Fruit fly (Drosophila melanogaster) whole organism, embryonic: ENCODE measurements around the gene CG17652.

Source experiments
- CG10431 ChIP-seq: fragments of 200-800 bp; sonication (Bioruptor generic); optimal IDR thresholded peaks from 3 replicates; lab custom pipeline; 2018; ENCODE audit warnings: missing biosample characterization, mild to moderate bottlenecking, missing genetic modification characterization
- CG10543 ChIP-seq: fragments of 200-800 bp; sonication (Bioruptor generic); optimal IDR thresholded peaks from 3 replicates; lab custom pipeline; 2017; ENCODE audit warnings: missing biosample characterization, mild to moderate bottlenecking, missing genetic modification characterization, moderate library complexity
- CG11560 ChIP-seq: fragments of 200-800 bp; sonication (Bioruptor generic); IDR thresholded peaks from 3 replicates; pipeline ENCODE4 v1.3.6; 2022; ENCODE audit warnings: missing biosample characterization, missing genetic modification characterization
- CG14667 ChIP-seq: fragments of 200-800 bp; sonication (Bioruptor generic); IDR thresholded peaks from 2 replicates; pipeline ENCODE4 v1.3.6; 2022; ENCODE audit warnings: missing biosample characterization, missing genetic modification characterization
- CG1647 ChIP-seq: fragments of 200-800 bp; sonication (Bioruptor generic); optimal IDR thresholded peaks from 3 replicates; lab custom pipeline; 2016; ENCODE audit warnings: missing biosample characterization, missing genetic modification characterization
- CG16779 ChIP-seq: fragments of 200-800 bp; sonication (Bioruptor generic); IDR thresholded peaks from 2 replicates; pipeline ENCODE4 v1.3.6; 2022; ENCODE audit warnings: missing biosample characterization, missing genetic modification characterization
- CG17328 ChIP-seq: fragments of 200-800 bp; sonication (Bioruptor generic); IDR thresholded peaks from 2 replicates; pipeline ENCODE4 v1.3.6; 2022; ENCODE audit warnings: missing biosample characterization, missing genetic modification characterization
- CG17361 ChIP-seq: fragments of 200-800 bp; sonication (Bioruptor generic); IDR thresholded peaks from 3 replicates; pipeline ENCODE4 v1.3.6; 2022; ENCODE audit warnings: missing biosample characterization, missing genetic modification characterization
- CG18011 ChIP-seq: fragments of 200-800 bp; sonication (Bioruptor generic); optimal IDR thresholded peaks from 2 replicates; lab custom pipeline; 2017; ENCODE audit warnings: missing biosample characterization, missing genetic modification characterization, mild to moderate bottlenecking, moderate library complexity, missing genotype
- CG18764 ChIP-seq: fragments of 200-800 bp; sonication (Bioruptor generic); optimal IDR thresholded peaks from 3 replicates; lab custom pipeline; 2016; ENCODE audit warnings: missing biosample characterization, missing genetic modification characterization
- CG30403 ChIP-seq: fragments of 200-800 bp; sonication (Bioruptor generic); optimal IDR thresholded peaks from 3 replicates; lab custom pipeline; 2016; ENCODE audit warnings: missing biosample characterization, missing genetic modification characterization
- CG31224 ChIP-seq: fragments of 200-800 bp; sonication (Bioruptor generic); IDR thresholded peaks from 2 replicates; pipeline ENCODE4 v1.3.6; 2022; ENCODE audit warnings: missing biosample characterization, missing genetic modification characterization
- CG31365 ChIP-seq: fragments of 200-800 bp; sonication (Bioruptor generic); optimal IDR thresholded peaks from 2 replicates; lab custom pipeline; 2018; ENCODE audit warnings: missing biosample characterization, mild to moderate bottlenecking, missing genetic modification characterization
- CG32532 ChIP-seq: fragments of 200-800 bp; sonication (Bioruptor generic); IDR thresholded peaks from 2 replicates; pipeline ENCODE4 v1.3.6; 2022; ENCODE audit warnings: missing biosample characterization, missing genetic modification characterization
- CG33213 ChIP-seq: fragments of 200-800 bp; sonication (Bioruptor generic); optimal IDR thresholded peaks from 3 replicates; lab custom pipeline; 2016; ENCODE audit warnings: missing biosample characterization, missing genetic modification characterization
- CG6175 ChIP-seq: fragments of 200-800 bp; sonication (Bioruptor generic); IDR thresholded peaks from 3 replicates; pipeline ENCODE4 v1.3.6; 2022; ENCODE audit warnings: missing biosample characterization, missing genetic modification characterization
- CG7271 ChIP-seq: fragments of 200-800 bp; sonication (Bioruptor generic); optimal IDR thresholded peaks from 2 replicates; lab custom pipeline; 2018; ENCODE audit warnings: missing biosample characterization, mild to moderate bottlenecking, missing genetic modification characterization, moderate library complexity
- CG7745 ChIP-seq: fragments of 200-800 bp; sonication (Bioruptor generic); optimal IDR thresholded peaks from 2 replicates; lab custom pipeline; 2018; ENCODE audit warnings: missing biosample characterization, mild to moderate bottlenecking, missing genetic modification characterization, moderate library complexity
- CG8290 ChIP-seq, 3 experiments: fragments of 200-800 bp; sonication (Bioruptor generic); optimal IDR thresholded peaks; 2 replicates each; lab custom pipeline; 2016 to 2019; ENCODE audit warnings: missing biosample characterization in 3 of 3, missing genetic modification characterization in 3 of 3, mild to moderate bottlenecking in 2 of 3, moderate library complexity in 1 of 3
- CG8924 ChIP-seq: fragments of 200-800 bp; optimal IDR thresholded peaks from 3 replicates; lab custom pipeline; 2019; ENCODE audit warnings: missing biosample characterization, mild to moderate bottlenecking, missing genetic modification characterization, moderate library complexity
- CkIIα-i1 ChIP-seq: fragments of 200-800 bp; sonication (Bioruptor generic); IDR thresholded peaks from 2 replicates; pipeline ENCODE4 v1.3.6; 2022; ENCODE audit warnings: missing biosample characterization, missing genetic modification characterization
- Dfd ChIP-seq, 2 experiments: fragments of >200 bp; optimal IDR thresholded peaks; 2 replicates each; lab custom pipeline; 2017; ENCODE audit warnings: missing biosample characterization in 2 of 2, missing genetic modification characterization in 2 of 2
- Dp ChIP-seq: fragments of 200-800 bp; sonication (Bioruptor generic); optimal IDR thresholded peaks from 2 replicates; lab custom pipeline; 2018; ENCODE audit warnings: missing biosample characterization, mild to moderate bottlenecking, missing genetic modification characterization, moderate library complexity
- ERR ChIP-seq: fragments of 200-800 bp; sonication (Bioruptor generic); optimal IDR thresholded peaks from 2 replicates; lab custom pipeline; 2016; ENCODE audit warnings: missing biosample characterization, missing genetic modification characterization
- Ets65A ChIP-seq: fragments of 200-800 bp; sonication (Bioruptor generic); peaks from one replicate; lab custom pipeline; 2016; ENCODE audit warnings: missing biosample characterization, missing genetic modification characterization
- Hr39 ChIP-seq: fragments of >200 bp; optimal IDR thresholded peaks from 2 replicates; lab custom pipeline; 2017
- Mes4 ChIP-seq: fragments of 200-800 bp; sonication (Bioruptor generic); optimal IDR thresholded peaks from 2 replicates; lab custom pipeline; 2016; ENCODE audit warnings: missing biosample characterization, missing genetic modification characterization
- NC2α ChIP-seq: fragments of 200-800 bp; sonication (Bioruptor generic); optimal IDR thresholded peaks from 2 replicates; lab custom pipeline; 2016; ENCODE audit warnings: missing biosample characterization, missing genetic modification characterization
- NFAT ChIP-seq: fragments of 200-800 bp; sonication (Bioruptor generic); IDR thresholded peaks from 2 replicates; pipeline ENCODE4 v1.3.6; 2022; ENCODE audit warnings: missing biosample characterization, missing genetic modification characterization
- Nf-YA ChIP-seq: fragments of 200-800 bp; sonication (Bioruptor generic); IDR thresholded peaks from 2 replicates; pipeline ENCODE4 v1.3.6; 2022; ENCODE audit warnings: missing biosample characterization, missing genetic modification characterization
- Nf-YC ChIP-seq: fragments of 200-800 bp; optimal IDR thresholded peaks from 3 replicates; lab custom pipeline; 2019; ENCODE audit warnings: missing biosample characterization, mild to moderate bottlenecking, missing genetic modification characterization, moderate library complexity
- Rfx ChIP-seq: fragments of 200-800 bp; sonication (Bioruptor generic); IDR thresholded peaks from 2 replicates; pipeline ENCODE4 v1.3.6; 2022; ENCODE audit warnings: missing biosample characterization, missing genetic modification characterization
- Ssrp ChIP-seq: fragments of 200-800 bp; sonication (Bioruptor generic); optimal IDR thresholded peaks from 2 replicates; lab custom pipeline; 2018; ENCODE audit warnings: missing biosample characterization, mild to moderate bottlenecking, missing genetic modification characterization, moderate library complexity
- Trl ChIP-seq, 3 experiments: fragments of >200 bp in 2 of 3; fragments of 200-800 bp in 1 of 3; sonication (Bioruptor generic) in 1 of 3; optimal IDR thresholded peaks; 2 replicates in 1 of 3; 3 replicates in 2 of 3; lab custom pipeline; 2016 to 2017; ENCODE audit warnings: missing biosample characterization in 1 of 3, missing genetic modification characterization in 1 of 3
- bowl ChIP-seq: fragments of 200-800 bp; sonication (Bioruptor generic); IDR thresholded peaks from 2 replicates; pipeline ENCODE4 v1.3.6; 2022; ENCODE audit warnings: missing biosample characterization, missing genetic modification characterization
- bsh ChIP-seq, 2 experiments: fragments of 200-800 bp; sonication (Bioruptor generic); optimal IDR thresholded peaks; 2 replicates each; lab custom pipeline; 2017 to 2018; ENCODE audit warnings: mild to moderate bottlenecking in 2 of 2, missing biosample characterization in 2 of 2, missing genetic modification characterization in 2 of 2, moderate library complexity in 1 of 2
- cas ChIP-seq: fragments of 200-800 bp; sonication (Bioruptor generic); IDR thresholded peaks from 2 replicates; pipeline ENCODE4 v1.3.6; 2022; ENCODE audit warnings: missing biosample characterization, missing genetic modification characterization
- cato ChIP-seq: fragments of 200-800 bp; sonication (Bioruptor generic); optimal IDR thresholded peaks from 2 replicates; lab custom pipeline; 2016; ENCODE audit warnings: missing biosample characterization, missing genetic modification characterization, borderline replicate concordance
- corto ChIP-seq: fragments of 200-800 bp; sonication (Bioruptor generic); optimal IDR thresholded peaks from 2 replicates; lab custom pipeline; 2016; ENCODE audit warnings: missing biosample characterization, mild to moderate bottlenecking, missing genetic modification characterization, moderate library complexity
- crc ChIP-seq: fragments of 200-800 bp; sonication (Bioruptor generic); optimal IDR thresholded peaks from 2 replicates; lab custom pipeline; 2016; ENCODE audit warnings: missing biosample characterization, missing genetic modification characterization
- fru ChIP-seq: fragments of >200 bp; optimal IDR thresholded peaks from 2 replicates; lab custom pipeline; 2017
- hbn ChIP-seq: fragments of 200-800 bp; sonication (Bioruptor generic); IDR thresholded peaks from 2 replicates; pipeline ENCODE4 v1.3.6; 2022; ENCODE audit warnings: missing biosample characterization, missing genetic modification characterization; ENCODE audit not compliant: partially characterized antibody
- hth ChIP-seq: fragments of >200 bp; optimal IDR thresholded peaks from 2 replicates; lab custom pipeline; 2017; ENCODE audit warnings: inconsistent platforms
- nmo ChIP-seq: fragments of 200-800 bp; sonication (Bioruptor generic); optimal IDR thresholded peaks from 2 replicates; lab custom pipeline; 2018; ENCODE audit warnings: missing biosample characterization, mild to moderate bottlenecking, missing genetic modification characterization, moderate library complexity
- pita ChIP-seq: fragments of 200-800 bp; sonication (Bioruptor generic); optimal IDR thresholded peaks from 2 replicates; lab custom pipeline; 2017; ENCODE audit warnings: missing biosample characterization, mild to moderate bottlenecking, missing genetic modification characterization
- pnt ChIP-seq: fragments of 200-800 bp; sonication (Bioruptor generic); optimal IDR thresholded peaks from 3 replicates; lab custom pipeline; 2016; ENCODE audit warnings: missing biosample characterization, missing genetic modification characterization
- schlank ChIP-seq: fragments of 200-800 bp; sonication (Bioruptor generic); optimal IDR thresholded peaks from 2 replicates; lab custom pipeline; 2018; ENCODE audit warnings: missing biosample characterization, mild to moderate bottlenecking, missing genetic modification characterization
- so ChIP-seq: fragments of 200-800 bp; sonication (Bioruptor generic); IDR thresholded peaks from 3 replicates; pipeline ENCODE4 v1.3.6; 2022; ENCODE audit warnings: missing biosample characterization, missing genetic modification characterization
- trh ChIP-seq: fragments of 200-800 bp; sonication (Bioruptor generic); optimal IDR thresholded peaks from 2 replicates; lab custom pipeline; 2016; ENCODE audit warnings: missing biosample characterization, missing genetic modification characterization
- twi ChIP-seq: fragments of 200-800 bp; optimal IDR thresholded peaks from 2 replicates; lab custom pipeline; 2019; ENCODE audit warnings: missing biosample characterization, mild to moderate bottlenecking, missing genetic modification characterization, moderate library complexity

The CG17652 gene

DNA sequence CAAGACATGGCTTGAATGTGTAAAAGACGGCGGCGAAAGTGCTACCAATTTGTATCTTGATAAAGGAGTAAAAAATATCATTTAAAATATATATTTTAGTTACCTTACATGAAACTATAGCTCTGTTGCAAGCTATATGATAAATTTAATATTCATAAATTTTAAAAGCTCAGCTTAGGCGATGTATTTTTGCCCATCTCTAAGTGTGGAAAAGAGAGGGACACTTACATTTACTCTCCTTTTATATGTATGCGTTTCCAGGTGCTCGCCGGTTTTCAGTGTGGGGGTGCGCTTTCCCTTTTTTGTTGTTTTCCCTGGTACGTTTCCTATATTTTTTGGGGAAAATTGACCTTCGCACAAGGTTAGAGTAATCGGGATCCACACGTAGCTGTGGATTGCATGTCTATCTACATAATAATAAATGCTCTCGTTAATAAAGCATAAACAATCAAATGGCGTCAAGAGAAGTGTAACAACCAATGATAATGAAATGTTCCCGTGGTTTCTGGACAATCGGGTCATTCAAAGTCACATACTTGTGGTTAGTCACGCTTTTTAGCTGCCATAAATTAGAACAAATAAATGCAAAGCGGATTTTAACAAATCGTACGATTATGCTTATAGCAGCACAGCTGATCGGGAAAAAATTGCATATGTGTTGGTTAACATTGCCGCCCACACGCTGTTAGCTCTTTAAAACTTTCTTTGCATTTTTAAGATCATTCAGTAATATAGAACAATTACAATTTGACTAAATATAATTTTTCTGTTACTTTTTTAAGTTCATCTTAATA is 4.1 kb downstream of the CG17652 start (continued):
- TF ChIP-seq CG7745 (peak; percentile 67), twi (tag; lab: Kevin White, UChicago) (peak; percentile 98), CG31365 (tag; lab: Kevin White, UChicago) (peak; percentile 84), so (GFP tag; lab: Robert Waterston, UW) (peak; percentile 97), cas (peak; percentile 93), Trl (optimal IDR thresholded peaks at IDR 0.05; lab: Kevin White, UChicago) (peak; percentile 57 to 79), Trl (GFP tag; optimal IDR thresholded peaks at IDR 0.05; lab: Kevin White, UChicago) (peak; percentile 80), CG16779 (GFP tag; lab: Robert Waterston, UW) (peak; percentile 92), Dfd (GFP tag; optimal IDR thresholded peaks at IDR 0.05; lab: Kevin White, UChicago) (no peak), fru (lab: Kevin White, UChicago) (no peak), CG32532 (GFP tag; lab: Robert Waterston, UW) (peak; percentile 97), CG1647 (peak; percentile 81), CG6175 (GFP tag; lab: Robert Waterston, UW) (peak; percentile 91), crc (GFP tag; lab: Kevin White, UChicago) (no peak), CG17361 (GFP tag; lab: Robert Waterston, UW) (peak; percentile 92), CG31224 (GFP tag; lab: Robert Waterston, UW) (peak; percentile 92), Ets65A (GFP tag; lab: Kevin White, UChicago) (peak; percentile 98), Nf-YC (peak; percentile 93), Mes4 (GFP tag; lab: Kevin White, UChicago) (peak; percentile 74), hth (lab: Kevin White, UChicago) (no peak), nmo (GFP tag; lab: Kevin White, UChicago) (peak; percentile 98), Rfx (GFP tag; lab: Robert Waterston, UW) (peak; percentile 98), cato (GFP tag; lab: Kevin White, UChicago) (peak; percentile 92), CG10431 (GFP tag; lab: Kevin White, UChicago) (peak; percentile 98), Ssrp (peak; percentile 97), CG7271 (tag; lab: Kevin White, UChicago) (peak; percentile 67), Nf-YA (GFP tag; lab: Robert Waterston, UW) (peak; percentile 92), CG14667 (GFP tag; lab: Robert Waterston, UW) (peak; percentile 88), bowl (GFP tag; lab: Robert Waterston, UW) (peak; percentile 91), corto (GFP tag; lab: Kevin White, UChicago) (peak; percentile 97), CG10543 (GFP tag; lab: Kevin White, UChicago) (peak; percentile 100), CG18011 (peak; percentile 91), bsh (GFP tag; optimal IDR thresholded peaks at IDR 0.05; lab: Kevin White, UChicago) (peak; percentile 98), Dp (GFP tag; lab: Kevin White, UChicago) (peak; percentile 11), schlank (tag; lab: Kevin White, UChicago) (peak; percentile 95), CG11560 (tag; lab: Robert Waterston, UW) (peak; percentile 91), CG8290 (GFP tag; optimal IDR thresholded peaks at IDR 0.05; lab: Kevin White, UChicago) (peak; percentile 57), CG8290 (tag; optimal IDR thresholded peaks at IDR 0.05; lab: Kevin White, UChicago) (peak; percentile 77 to 95), hbn (GFP tag; lab: Robert Waterston, UW) (peak; percentile 96), NC2α (GFP tag; lab: Kevin White, UChicago) (peak; percentile 61), CG17328 (GFP tag; lab: Robert Waterston, UW) (peak; percentile 93), CG8924 (tag; lab: Kevin White, UChicago) (peak; percentile 99), pnt (GFP tag; lab: Kevin White, UChicago) (peak; percentile 76), CG33213 (GFP tag; lab: Kevin White, UChicago) (peak; percentile 52), CkIIα-i1 (GFP tag; lab: Robert Waterston, UW) (no peak), pita (no peak), ERR (GFP tag; lab: Kevin White, UChicago) (peak; percentile 98), CG18764 (peak; percentile 86), CG30403 (GFP tag; lab: Kevin White, UChicago) (peak; percentile 97), trh (GFP tag; lab: Kevin White, UChicago) (peak; percentile 92), Hr39 (lab: Kevin White, UChicago) (no peak), NFAT (GFP tag; lab: Robert Waterston, UW) (peak; percentile 92; the same call in 1 of the 2 replicates)
